Fruit fly (Drosophila melanogaster) ovary, adult (tissue): ENCODE measurements around the gene PIG-P.

Experiments
- CG17801 ChIP-seq: fragments of 200-800 bp; optimal IDR thresholded peaks from 2 replicates; lab custom pipeline; 2019; ENCODE audit warnings: missing biosample characterization, mild to moderate bottlenecking, missing genetic modification characterization, moderate library complexity; ENCODE audit not compliant: partially characterized antibody

PIG-P gene

DNA sequence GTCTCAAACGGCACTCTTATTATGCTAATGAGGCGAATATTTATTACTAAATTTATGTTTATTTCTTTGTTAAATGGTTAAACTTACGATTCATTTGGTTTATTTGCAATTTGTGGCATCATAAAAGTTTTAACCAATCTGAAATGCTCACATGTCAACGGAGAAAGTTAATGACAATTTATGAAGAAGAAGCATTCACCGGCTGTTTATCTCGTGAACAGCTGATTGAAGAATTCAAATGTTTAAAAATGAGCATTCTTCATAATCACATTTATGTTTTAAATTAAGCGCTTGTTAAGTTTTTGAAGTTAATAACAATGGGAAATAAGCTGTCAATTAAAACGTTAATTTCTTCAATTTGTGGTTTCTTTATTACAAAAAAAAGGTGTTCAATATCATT, at the start of gene PIG-P, which contains the start of gene Tcs6:
TSS of gene PIG-P (minus strand) at position 158 of the 400 bp plus-strand sequence.
TSS of gene Tcs6 (minus strand) at position 158 of the 400 bp plus-strand sequence.
- TF ChIP-seq CG17801 (GFP tag; lab: Kevin White, UChicago) = no peak

DNA sequence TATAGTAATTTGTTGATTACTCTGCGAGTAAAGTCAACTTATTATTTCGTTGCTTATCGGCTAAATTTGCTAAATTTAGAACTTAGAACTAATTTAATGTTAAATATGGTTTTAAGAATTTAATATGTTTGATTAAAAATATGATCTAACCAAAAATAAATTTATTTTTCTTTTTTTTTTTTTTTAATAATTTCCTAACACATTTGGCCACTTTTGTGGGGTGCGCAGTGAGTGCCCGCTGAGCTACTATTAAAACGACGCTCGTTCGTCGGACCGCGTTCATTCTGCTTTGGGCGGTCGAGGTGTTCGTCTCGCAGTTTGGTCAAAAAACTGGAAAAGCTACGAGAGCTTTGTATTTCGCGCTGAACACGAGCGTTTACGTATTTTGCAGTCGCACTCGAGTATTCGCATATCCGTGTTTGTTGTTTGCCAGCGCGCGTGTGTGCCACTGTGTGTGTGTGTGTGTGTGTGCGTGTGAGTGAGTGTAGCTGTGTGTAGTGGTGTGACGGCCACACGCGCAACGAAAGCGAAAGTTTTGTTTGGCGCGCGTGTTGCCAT, 48.7 kb upstream of the PIG-P start, which contains the start of gene Cipc:
TSS of gene Cipc (plus strand) at position 274 of the 558 bp plus-strand sequence.
- peak; percentile 79 for TF ChIP-seq CG17801 (GFP tag; lab: Kevin White, UChicago)

dm6 chr3R:26105924-26106494, 48.0 kb upstream of the PIG-P start:
- no peak for TF ChIP-seq CG17801 (GFP tag; lab: Kevin White, UChicago)

dm6 chr3R:26105407-26105806, 47.4 kb upstream of the PIG-P start:
- no peak for TF ChIP-seq CG17801 (GFP tag; lab: Kevin White, UChicago)

dm6 chr3R:26105141-26105403, 47.0 kb upstream of the PIG-P start:
- TF ChIP-seq CG17801 (GFP tag; lab: Kevin White, UChicago) = no peak

DNA sequence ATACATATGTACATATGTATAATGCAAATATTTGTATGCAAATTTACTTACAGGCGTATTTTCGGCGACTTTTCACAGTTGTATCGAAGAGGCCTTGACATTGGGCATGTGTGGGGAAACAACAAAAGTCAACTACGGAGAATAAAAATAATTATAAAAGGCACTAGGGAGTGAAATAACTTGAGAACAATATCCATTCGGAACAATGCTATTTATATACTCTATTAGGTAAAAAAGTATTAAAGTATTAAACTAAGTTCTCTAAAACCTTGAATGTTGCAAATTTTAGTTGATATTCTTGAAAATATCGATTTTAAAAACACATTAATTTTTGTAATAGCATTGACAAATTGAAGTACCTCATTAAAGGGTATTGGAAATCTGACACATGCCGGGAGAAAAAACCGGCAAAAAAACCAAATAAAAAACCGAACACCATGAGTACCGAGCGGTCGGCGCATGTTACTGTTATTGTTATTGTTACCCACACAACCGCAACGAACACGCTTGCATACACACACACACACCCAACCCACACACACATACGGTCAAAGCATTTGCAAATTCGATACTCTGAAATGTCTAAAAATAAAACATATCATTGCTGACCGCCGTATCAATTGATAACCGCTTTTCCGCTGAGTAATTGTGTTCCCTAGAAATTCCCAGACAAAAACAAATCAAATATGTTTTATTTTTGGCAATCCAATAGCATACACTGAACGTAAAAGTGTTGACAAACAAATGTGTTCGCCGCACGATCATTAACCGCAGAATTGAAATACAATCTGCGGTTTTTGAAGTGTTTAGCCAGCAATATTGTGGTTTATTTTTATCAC, 46.5 kb upstream of the PIG-P start:
- TF ChIP-seq CG17801 (GFP tag; lab: Kevin White, UChicago) = peak; percentile 53

DNA sequence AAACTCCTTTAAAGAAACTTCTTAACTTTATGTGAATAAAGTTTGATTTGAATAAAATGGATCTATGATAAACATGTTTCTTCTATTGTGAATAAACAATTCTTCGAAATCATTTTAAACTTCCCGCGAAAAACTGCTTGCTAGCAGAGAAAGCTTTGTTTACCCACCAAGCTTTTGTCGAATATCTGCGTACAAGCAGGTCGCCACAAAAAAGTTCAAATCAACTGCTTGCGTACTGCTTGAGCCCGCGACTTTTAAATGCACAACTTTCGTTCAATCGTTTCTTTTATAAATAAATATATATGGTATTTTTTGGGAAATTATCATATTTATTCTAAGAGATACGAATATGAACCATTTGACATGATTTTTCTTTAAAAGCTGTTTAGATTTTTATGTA, 45.4 kb upstream of the PIG-P start:
- no peak for TF ChIP-seq CG17801 (GFP tag; lab: Kevin White, UChicago)

- no peak for TF ChIP-seq CG17801 (GFP tag; lab: Kevin White, UChicago)
Measured at dm6 chr3R:26099238-26099637, 41.2 kb upstream of the PIG-P start.

DNA sequence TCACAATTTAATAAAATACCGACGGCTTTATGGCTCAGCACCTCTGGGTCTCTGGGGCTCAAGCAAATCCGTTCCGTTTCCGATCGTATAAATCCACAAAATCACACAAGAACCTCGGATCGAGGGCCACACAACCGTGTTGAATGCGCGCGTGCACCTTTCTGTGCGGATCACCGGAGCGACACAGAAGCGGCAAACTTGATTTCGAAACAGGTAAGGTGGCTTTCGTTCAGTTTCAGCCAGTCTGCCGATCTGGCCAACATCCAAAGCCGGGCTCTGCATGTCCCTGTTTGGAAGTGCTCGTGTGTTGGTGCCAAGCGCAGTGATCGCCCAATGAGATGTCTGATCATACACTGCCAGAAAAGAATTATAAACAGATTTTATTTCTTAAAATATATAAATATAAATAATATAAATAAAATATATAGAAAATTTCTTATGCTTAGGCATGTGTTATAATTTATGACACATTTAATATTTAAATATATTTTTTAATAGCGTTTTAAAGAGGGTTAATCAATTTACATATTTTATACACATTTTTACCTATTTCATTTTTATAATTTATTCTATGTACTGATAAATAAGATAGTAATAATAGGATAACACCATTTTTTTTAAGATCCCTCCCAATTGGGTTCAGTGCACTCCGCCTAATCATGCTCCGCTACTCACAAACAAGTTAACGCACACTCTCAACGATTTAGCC, 40.6 kb upstream of the PIG-P start, which contains the start of gene dysf:
TSS of gene dysf (minus strand) at position 210 of the 709 bp plus-strand sequence.
- TF ChIP-seq CG17801 (GFP tag; lab: Kevin White, UChicago) = no peak

dm6 chr3R:26096192-26096591, 38.2 kb upstream of the PIG-P start:
- no peak for TF ChIP-seq CG17801 (GFP tag; lab: Kevin White, UChicago)

- no peak for TF ChIP-seq CG17801 (GFP tag; lab: Kevin White, UChicago)
Measured at dm6 chr3R:26095551-26095950, 37.5 kb upstream of the PIG-P start.

dm6 chr3R:26081380-26081991, 23.5 kb upstream of the PIG-P start:
- no peak for TF ChIP-seq CG17801 (GFP tag; lab: Kevin White, UChicago)

dm6 chr3R:26075252-26075651, 17.2 kb upstream of the PIG-P start:
- no peak for TF ChIP-seq CG17801 (GFP tag; lab: Kevin White, UChicago)

DNA sequence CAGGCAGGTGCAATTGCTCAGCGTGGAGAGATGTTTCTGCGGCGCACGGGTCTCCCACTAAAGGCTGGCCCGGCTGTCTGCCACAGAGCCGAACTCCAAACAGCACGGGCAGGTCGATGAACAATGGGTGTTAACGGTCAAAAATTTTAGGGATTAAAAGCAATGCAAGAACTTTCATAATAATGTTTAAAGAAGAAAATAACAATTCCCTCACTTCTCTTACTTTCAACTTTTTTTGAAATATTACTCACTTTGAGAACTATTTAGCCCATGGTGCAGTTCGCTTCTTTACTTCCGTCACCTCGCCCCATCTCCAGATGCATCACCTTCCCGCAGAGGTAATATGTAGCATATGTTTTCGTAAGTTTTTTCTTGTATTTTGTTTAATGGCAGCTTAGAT, 14.5 kb upstream of the PIG-P start:
- no peak for TF ChIP-seq CG17801 (GFP tag; lab: Kevin White, UChicago)

DNA sequence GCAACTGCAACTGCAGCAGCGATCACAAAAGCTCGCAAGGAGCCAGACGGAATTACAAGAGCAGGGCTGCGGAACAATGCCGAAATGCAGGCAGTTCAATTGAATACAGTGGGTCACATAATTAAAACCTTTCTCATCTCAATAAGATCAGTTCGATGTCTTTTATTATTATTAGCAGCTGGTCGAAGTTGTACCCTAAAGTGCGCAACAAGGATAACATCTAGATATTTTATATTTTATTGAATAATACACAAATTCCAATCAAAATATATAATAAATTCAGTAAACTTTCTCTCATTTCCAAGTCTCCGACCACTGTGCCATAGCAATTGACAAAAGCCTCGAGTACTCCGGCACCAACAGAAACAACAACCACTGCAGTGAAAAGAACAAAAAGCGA, 10.1 kb upstream of the PIG-P start:
- TF ChIP-seq CG17801 (GFP tag; lab: Kevin White, UChicago) = no peak
